Worm (Caenorhabditis elegans): ENCODE data around the gene math-21.
"Not testable (repeated sequence)": the region's sequence is repeated elsewhere in the genome, so short reads cannot be mapped to it uniquely, and the experiment has no call there.

Gene math-21

ce11 chrII:1986979-1987378, 6.9 kb upstream of the math-21 start, which contains the start of gene Y16E11A.4 (continued):
- TF ChIP-seq rnt-1 (tag; optimal IDR thresholded peaks at IDR 0.05): no peak

- TF ChIP-seq efl-1 (optimal IDR thresholded peaks at IDR 0.05) (no peak), efl-1 (GFP tag; optimal IDR thresholded peaks at IDR 0.05 in 1 of 2) (peak in 1 of 2 experiments; percentile 30), tbx-2 (tag; optimal IDR thresholded peaks at IDR 0.05) (no peak), nhr-77 (tag; optimal IDR thresholded peaks at IDR 0.05) (no peak), lin-35 (GFP tag; optimal IDR thresholded peaks at IDR 0.05) (no peak), nhr-28 (tag; optimal IDR thresholded peaks at IDR 0.05) (no peak), nhr-20 (tag; optimal IDR thresholded peaks at IDR 0.05) (no peak), unc-130 (tag; optimal IDR thresholded peaks at IDR 0.05) (no peak)
These were observed 4.8 kb upstream of the math-21 start, which contains the start of gene math-44 for ce11 chrII:1989010-1989409. TSS of gene math-44 (plus strand) at chrII:1989310.

- TF ChIP-seq irx-1 (tag; optimal IDR thresholded peaks at IDR 0.05): no peak
- no peak for TF ChIP-seq unc-30 (tag; optimal IDR thresholded peaks at IDR 0.05)
- TF ChIP-seq lin-35 (GFP tag; optimal IDR thresholded peaks at IDR 0.05): peak in 1 of 2 experiments; percentile 14
- peak; percentile 27 for TF ChIP-seq pqm-1 (tag; optimal IDR thresholded peaks at IDR 0.05)
- no peak for TF ChIP-seq ceh-8 (GFP tag; optimal IDR thresholded peaks at IDR 0.05)
- peak; percentile 84 for TF ChIP-seq elt-2 (tag; optimal IDR thresholded peaks at IDR 0.05)
- TF ChIP-seq efl-1 (optimal IDR thresholded peaks at IDR 0.05): no peak
- no peak for TF ChIP-seq efl-1 (GFP tag; optimal IDR thresholded peaks at IDR 0.05 in 1 of 2)
- TF ChIP-seq alr-1 (tag; optimal IDR thresholded peaks at IDR 0.05; ENCODE audit: borderline replicate concordance): no peak
These were observed 1.9 kb downstream of the math-21 start for ce11 chrII:1995744-1996143.

- TF ChIP-seq unc-86 (tag; optimal IDR thresholded peaks at IDR 0.05): no peak
- no peak for TF ChIP-seq fos-1 (tag; optimal IDR thresholded peaks at IDR 0.05)
- no peak for TF ChIP-seq snpc-4 (tag; optimal IDR thresholded peaks at IDR 0.05)
- no peak for TF ChIP-seq snu-23 (GFP tag; optimal IDR thresholded peaks at IDR 0.05)
- no peak for TF ChIP-seq ztf-11 (tag; optimal IDR thresholded peaks at IDR 0.05)
- no peak for TF ChIP-seq dsc-1 (tag; optimal IDR thresholded peaks at IDR 0.05)
These were observed 2.4 kb downstream of the math-21 start, which contains the start of gene math-20 for ce11 chrII:1996237-1996636. TSS of gene math-20 (plus strand) at chrII:1996537.

- not testable (repeated sequence) for TF ChIP-seq blmp-1 (tag; optimal IDR thresholded peaks at IDR 0.05); nhr-85 (tag); lin-13 (GFP tag; optimal IDR thresholded peaks at IDR 0.05)
These were observed 4.7 kb downstream of the math-21 start, which contains the start of gene math-19 for ce11 chrII:1998561-1998960. TSS of gene math-19 (plus strand) at chrII:1998861.

ce11 chrII:2000720-2001119, 6.9 kb downstream of the math-21 start, which contains the start of gene ceh-84:
TSS of gene ceh-84 (minus strand) at chrII:2000820.
- TF ChIP-seq hlh-17 (GFP tag; optimal IDR thresholded peaks at IDR 0.05; ENCODE audit: borderline replicate concordance); fos-1 (tag; optimal IDR thresholded peaks at IDR 0.05); nhr-11 (tag; optimal IDR thresholded peaks at IDR 0.05): not testable (repeated sequence)

ce11 chrII:2011179-2011578, 17.3 kb downstream of the math-21 start:
- TF ChIP-seq lin-35 (GFP tag; optimal IDR thresholded peaks at IDR 0.05) (no peak), ztf-11 (tag; optimal IDR thresholded peaks at IDR 0.05) (no peak), nhr-47 (tag; optimal IDR thresholded peaks at IDR 0.05) (no peak), blmp-1 (tag; optimal IDR thresholded peaks at IDR 0.05) (no peak), fkh-4 (tag; optimal IDR thresholded peaks at IDR 0.05; ENCODE audit: borderline replicate concordance) (no peak), elt-2 (tag; optimal IDR thresholded peaks at IDR 0.05) (no peak), swsn-7 (tag; optimal IDR thresholded peaks at IDR 0.05) (no peak)

Data from whole organism, L1 larva.